Worm (Caenorhabditis elegans) whole organism, L3 larva: ENCODE data around the gene vit-1.

Experiments used
- fos-1 ChIP-seq: fragments of 150-350 bp; optimal IDR thresholded peaks from 2 replicates; lab custom pipeline; 2014; ENCODE audit warnings: missing biosample characterization, missing genetic modification characterization
- lin-15B ChIP-seq: fragments of 150-350 bp; optimal IDR thresholded peaks from 2 replicates; lab custom pipeline; 2014; ENCODE audit warnings: missing biosample characterization, missing genetic modification characterization
- nhr-237 ChIP-seq: fragments of 150-350 bp; optimal IDR thresholded peaks from 2 replicates; lab custom pipeline; 2014; ENCODE audit warnings: missing biosample characterization, missing genetic modification characterization
- nhr-28 ChIP-seq: fragments of 150-350 bp; optimal IDR thresholded peaks from 2 replicates; lab custom pipeline; 2014; ENCODE audit warnings: missing biosample characterization, missing genetic modification characterization
- nhr-77 ChIP-seq: fragments of 150-350 bp; optimal IDR thresholded peaks from 2 replicates; lab custom pipeline; 2014; ENCODE audit warnings: missing biosample characterization, missing genetic modification characterization

DNA sequence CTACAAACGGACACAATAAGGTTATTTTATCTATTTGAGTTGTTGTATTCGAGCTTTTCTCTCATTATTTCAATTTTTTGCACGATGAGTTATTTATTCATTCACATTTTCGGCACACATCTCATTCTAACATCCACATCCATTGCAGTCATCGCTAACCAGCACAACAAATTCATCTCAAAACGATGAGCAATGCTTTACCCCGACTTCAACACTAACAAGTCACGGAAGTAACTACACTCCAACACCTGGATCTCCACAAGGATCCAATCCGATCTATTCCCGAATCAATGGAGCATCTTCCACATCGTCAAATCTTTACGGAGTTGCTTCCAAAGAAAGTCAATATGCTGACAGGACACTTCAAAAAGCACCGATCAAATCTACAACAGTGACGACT, 3.6 kb upstream of the vit-1 start:
- TF ChIP-seq nhr-237 (no peak), lin-15B (tag; lab: Kevin White, UChicago) (no peak), nhr-28 (tag; lab: Kevin White, UChicago) (no peak), fos-1 (tag; lab: Kevin White, UChicago) (no peak), nhr-77 (tag; lab: Kevin White, UChicago) (no peak)
